Worm (Caenorhabditis elegans): ENCODE data around the gene syx-18.

- TF ChIP-seq ztf-11 (tag; optimal IDR thresholded peaks at IDR 0.05) (no peak), mep-1 (tag; optimal IDR thresholded peaks at IDR 0.05) (no peak), ceh-82 (tag; optimal IDR thresholded peaks at IDR 0.05) (no peak), mes-2 (tag; optimal IDR thresholded peaks at IDR 0.05; ENCODE audit: poor library complexity, severe bottlenecking) (peak; percentile 5), T20F7.1 (GFP tag; optimal IDR thresholded peaks at IDR 0.05) (no peak), snpc-4 (tag; optimal IDR thresholded peaks at IDR 0.05) (no peak), unc-62 (GFP tag; optimal IDR thresholded peaks at IDR 0.05 in 1 of 2) (no peak), unc-62 (tag; optimal IDR thresholded peaks at IDR 0.05) (no peak), aha-1 (tag) (no peak)
These were observed 6.4 kb upstream of the syx-18 start for ce11 chrV:6661658-6662057.
